Worm (Caenorhabditis elegans) whole organism, dauer: ENCODE measurements around the gene xbp-1.

Source experiments
- unc-62 ChIP-seq: sonication (generic microtip); optimal IDR thresholded peaks from 2 replicates; lab custom pipeline; 2017; ENCODE audit warnings: missing biosample characterization, missing genetic modification reagents, missing genetic modification characterization

The xbp-1 gene

ce11 chrIII:4209188-4209587 lies 15.6 kb downstream of the xbp-1 start, which contains the start of gene phlp-2:
Gene phlp-2, plus strand, starts transcription at chrIII:4209488.
- no peak for TF ChIP-seq unc-62 (GFP tag; lab: Kevin White, UChicago)

DNA sequence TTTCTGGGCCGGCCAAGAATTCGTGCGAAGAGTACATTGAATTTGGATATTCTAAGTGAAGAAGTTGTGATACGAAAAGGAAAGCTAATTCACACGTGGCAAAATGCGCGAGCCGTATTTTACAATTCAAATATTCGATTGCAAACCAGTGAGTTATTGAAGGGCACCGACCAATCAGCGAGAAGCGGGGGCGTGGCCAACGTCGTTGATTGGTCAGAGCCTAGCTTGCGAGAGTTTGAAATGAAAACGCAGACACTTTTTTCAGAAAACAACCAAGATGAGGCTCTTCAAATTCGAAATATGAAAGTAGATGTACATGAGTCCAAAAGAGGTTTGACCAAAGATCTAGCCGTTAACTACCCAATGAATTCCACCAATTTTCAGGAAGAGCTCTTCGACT lies 17.1 kb downstream of the xbp-1 start:
- no peak for TF ChIP-seq unc-62 (GFP tag; lab: Kevin White, UChicago)

ce11 chrIII:4220864-4221263 lies 27.3 kb downstream of the xbp-1 start:
- TF ChIP-seq unc-62 (GFP tag; lab: Kevin White, UChicago) = no peak

- no peak for TF ChIP-seq unc-62 (GFP tag; lab: Kevin White, UChicago)
These were observed 27.9 kb downstream of the xbp-1 start for ce11 chrIII:4221527-4221926.

DNA sequence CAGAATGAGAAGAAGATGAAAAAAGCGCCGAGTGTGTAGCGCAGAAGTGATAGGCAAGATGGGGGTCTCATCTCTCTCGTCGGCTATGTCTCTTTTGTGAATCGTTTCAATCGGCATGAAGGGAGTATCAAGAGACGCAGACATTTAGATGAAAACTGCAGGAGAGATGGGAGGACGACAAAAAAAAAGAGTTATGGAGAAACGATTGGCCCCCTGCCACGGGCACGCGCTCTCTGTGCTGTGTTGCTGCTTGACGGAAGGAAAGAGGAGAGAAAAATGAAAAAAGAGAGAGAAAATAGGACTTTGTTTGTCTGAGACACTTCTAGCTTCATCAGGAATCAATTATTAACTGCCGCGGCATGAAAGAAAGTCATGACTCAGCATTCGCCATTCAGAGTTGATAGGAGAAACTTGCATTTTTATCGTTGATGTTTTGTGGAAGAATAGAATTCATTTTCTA lies 30.1 kb downstream of the xbp-1 start:
- no peak for TF ChIP-seq unc-62 (GFP tag; lab: Kevin White, UChicago)

ce11 chrIII:4224722-4225121 lies 31.1 kb downstream of the xbp-1 start:
- no peak for TF ChIP-seq unc-62 (GFP tag; lab: Kevin White, UChicago)

DNA sequence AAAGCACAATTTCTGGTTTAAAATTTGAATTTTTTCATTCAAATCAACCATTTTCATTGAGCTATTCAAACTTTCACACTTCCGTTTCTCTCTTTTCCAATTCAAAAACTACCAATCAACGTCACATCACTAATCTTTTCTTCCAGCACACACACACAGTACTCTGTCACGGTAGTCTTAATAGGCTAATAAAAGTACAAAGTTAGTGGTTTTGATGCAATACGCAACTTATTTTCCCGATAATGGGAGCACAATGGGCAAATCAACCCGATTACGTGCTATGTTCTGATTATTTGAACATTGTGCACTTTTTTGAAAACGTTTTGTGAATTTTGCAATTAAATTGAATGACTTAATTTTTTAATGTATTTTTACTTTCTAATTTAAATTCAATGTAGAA lies 33.8 kb downstream of the xbp-1 start:
- no peak for TF ChIP-seq unc-62 (GFP tag; lab: Kevin White, UChicago)

- no peak for TF ChIP-seq unc-62 (GFP tag; lab: Kevin White, UChicago)
These were observed 34.4 kb downstream of the xbp-1 start, which contains the start of gene mpk-1 for ce11 chrIII:4228008-4228407. Gene mpk-1, minus strand, starts transcription at chrIII:4228108.

DNA sequence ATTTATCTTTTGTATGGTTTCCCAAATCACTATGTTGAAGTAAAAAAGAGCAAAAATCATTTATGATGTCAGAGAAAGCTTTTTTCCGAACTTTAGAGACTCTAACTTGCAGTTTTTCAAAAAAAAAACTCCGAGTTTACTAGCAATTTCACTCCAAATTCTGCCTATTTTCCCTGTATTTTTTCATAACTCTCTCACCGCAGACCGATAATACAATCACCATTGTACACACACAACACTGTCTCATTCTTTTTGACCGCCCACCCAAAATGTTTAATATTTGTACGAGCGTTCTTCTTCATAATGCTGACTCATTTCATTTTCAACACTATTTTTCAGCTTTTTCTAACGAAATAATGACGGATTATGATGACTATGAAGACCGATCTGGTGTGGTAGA lies 35.2 kb downstream of the xbp-1 start, which contains the start of gene F43C1.5:
F43C1.5 (plus strand) TSS at position 301 of the 400 bp plus-strand sequence.
- TF ChIP-seq unc-62 (GFP tag; lab: Kevin White, UChicago) = no peak

- TF ChIP-seq unc-62 (GFP tag; lab: Kevin White, UChicago) = no peak
These were observed 36.5 kb downstream of the xbp-1 start for ce11 chrIII:4230092-4230491.

ce11 chrIII:4231372-4231771 lies 37.8 kb downstream of the xbp-1 start:
- TF ChIP-seq unc-62 (GFP tag; lab: Kevin White, UChicago) = no peak

DNA sequence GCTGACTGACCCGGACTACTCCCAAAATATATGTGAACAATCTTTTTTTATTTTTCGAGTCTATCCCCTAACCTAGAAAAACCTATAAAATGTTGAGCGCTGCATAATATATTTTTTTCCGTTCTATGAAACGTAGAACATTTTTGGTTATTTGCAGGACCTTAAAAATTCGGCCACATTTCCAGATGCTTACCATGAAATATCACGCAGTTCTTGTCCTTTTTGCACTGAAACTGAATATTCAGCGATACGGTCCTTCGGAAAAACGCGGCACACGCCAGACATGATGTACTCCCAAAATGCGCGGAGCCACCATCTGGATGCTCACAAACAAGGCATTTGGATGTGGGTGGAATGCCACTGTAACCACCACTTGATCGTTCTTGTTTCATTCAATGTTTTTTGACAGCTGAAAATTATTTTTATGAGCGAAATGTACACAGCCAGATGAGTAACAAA lies 39.2 kb downstream of the xbp-1 start, which contains the start of gene nhr-20:
nhr-20 (minus strand) TSS at position 409 of the 459 bp plus-strand sequence.
- TF ChIP-seq unc-62 (GFP tag; lab: Kevin White, UChicago) = no peak

- no peak for TF ChIP-seq unc-62 (GFP tag; lab: Kevin White, UChicago)
These were observed 41.2 kb downstream of the xbp-1 start for ce11 chrIII:4234642-4235295.

DNA sequence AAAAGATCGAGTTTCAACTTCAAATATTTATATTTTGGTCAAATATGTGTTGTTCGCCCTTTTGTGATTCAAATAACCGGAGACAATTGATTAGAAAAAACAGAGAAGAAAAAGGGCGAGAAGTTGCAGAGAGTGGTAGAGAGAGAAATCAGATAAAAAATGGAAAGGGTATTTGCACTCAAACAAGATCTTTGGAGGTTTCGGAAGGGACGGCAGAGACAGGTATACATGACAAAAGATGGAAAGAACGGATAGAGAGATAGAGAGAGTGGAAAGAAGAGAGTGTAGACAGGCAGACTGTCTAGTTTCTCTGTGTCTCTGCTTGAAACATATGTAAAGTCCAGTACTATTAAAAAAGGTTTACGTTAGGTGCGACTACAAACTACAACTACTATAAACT lies 42.6 kb downstream of the xbp-1 start:
- no peak for TF ChIP-seq unc-62 (GFP tag; lab: Kevin White, UChicago)

DNA sequence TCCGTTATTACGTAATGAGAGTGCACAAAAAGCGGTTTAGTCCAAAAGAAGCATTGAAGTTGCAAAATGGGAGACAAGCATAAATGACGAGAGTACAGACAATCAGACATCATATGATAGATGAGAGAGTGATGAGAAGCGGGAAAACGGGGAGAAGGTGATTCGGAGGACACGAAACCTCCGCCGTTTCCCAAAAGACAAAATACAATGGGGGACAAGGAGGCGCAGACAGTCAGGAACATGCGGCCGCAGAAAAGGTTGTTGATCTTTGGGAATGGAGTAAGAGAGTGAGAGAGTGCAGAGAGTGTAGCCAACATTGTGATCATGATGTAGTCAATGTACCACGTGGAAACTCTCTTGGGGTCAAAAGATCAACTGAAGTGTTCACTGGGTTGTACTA lies 44.1 kb downstream of the xbp-1 start:
- TF ChIP-seq unc-62 (GFP tag; lab: Kevin White, UChicago) = no peak

ce11 chrIII:4240126-4240525 lies 46.5 kb downstream of the xbp-1 start:
- TF ChIP-seq unc-62 (GFP tag; lab: Kevin White, UChicago) = no peak

DNA sequence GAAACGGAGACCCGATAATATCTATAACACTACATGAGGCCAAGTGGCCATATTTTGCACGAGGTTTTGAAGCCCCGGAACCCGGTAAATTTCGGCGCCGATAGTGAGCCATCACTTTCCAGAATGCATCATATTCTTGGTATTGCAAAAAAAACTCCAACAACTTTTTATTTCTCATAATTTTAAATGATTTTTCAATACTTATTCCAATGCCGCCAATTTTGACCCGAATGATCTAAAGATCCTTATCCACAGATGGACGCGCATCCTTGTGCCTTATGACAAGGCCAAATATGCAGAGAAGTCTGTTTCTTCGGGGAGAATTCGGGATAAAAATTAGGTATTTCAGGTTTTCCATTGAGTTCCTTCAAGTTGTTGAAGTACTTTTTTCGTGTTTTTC lies 47.6 kb downstream of the xbp-1 start:
- TF ChIP-seq unc-62 (GFP tag; lab: Kevin White, UChicago) = no peak
